Worm (Caenorhabditis elegans) whole organism, L1 larva: Measurements from ENCODE around the gene ZK550.2.

ENCODE experiments used
- ama-1 ChIP-seq: fragments of 150-350 bp; optimal IDR thresholded peaks from 2 replicates; lab custom pipeline; 2014
- elt-3 ChIP-seq, 6 experiments: fragments of 150-350 bp in 1 of 6; sonication (generic microtip); optimal IDR thresholded peaks; 2 replicates each; lab custom pipeline; 2017 to 2018; ENCODE audit warnings: missing biosample characterization in 6 of 6, missing genetic modification characterization in 6 of 6, inconsistent platforms in 1 of 6
- fkh-10 ChIP-seq: sonication (generic microtip); optimal IDR thresholded peaks from 2 replicates; lab custom pipeline; 2017; ENCODE audit warnings: missing biosample characterization, missing genetic modification reagents, missing genetic modification characterization
- nhr-12 ChIP-seq: sonication (generic microtip); optimal IDR thresholded peaks from 2 replicates; lab custom pipeline; 2017; ENCODE audit warnings: missing biosample characterization, missing genetic modification characterization
- nhr-76 ChIP-seq: sonication (generic microtip); optimal IDR thresholded peaks from 2 replicates; lab custom pipeline; 2017; ENCODE audit warnings: missing biosample characterization, missing genetic modification characterization
- nhr-84 ChIP-seq: sonication (generic microtip); optimal IDR thresholded peaks from 2 replicates; lab custom pipeline; 2017; ENCODE audit warnings: missing biosample characterization, missing genetic modification characterization
- rnt-1 ChIP-seq: sonication (generic microtip); optimal IDR thresholded peaks from 2 replicates; lab custom pipeline; 2016; ENCODE audit warnings: mild to moderate bottlenecking, missing genetic modification characterization, moderate library complexity, missing compliant biosample characterization
- tbx-2 ChIP-seq: sonication (generic microtip); optimal IDR thresholded peaks from 2 replicates; lab custom pipeline; 2016; ENCODE audit warnings: missing genetic modification characterization, missing compliant biosample characterization
- unc-130 ChIP-seq: fragments of 150-350 bp; optimal IDR thresholded peaks from 2 replicates; lab custom pipeline; 2017; ENCODE audit warnings: missing biosample characterization, missing genetic modification characterization, inconsistent platforms

DNA sequence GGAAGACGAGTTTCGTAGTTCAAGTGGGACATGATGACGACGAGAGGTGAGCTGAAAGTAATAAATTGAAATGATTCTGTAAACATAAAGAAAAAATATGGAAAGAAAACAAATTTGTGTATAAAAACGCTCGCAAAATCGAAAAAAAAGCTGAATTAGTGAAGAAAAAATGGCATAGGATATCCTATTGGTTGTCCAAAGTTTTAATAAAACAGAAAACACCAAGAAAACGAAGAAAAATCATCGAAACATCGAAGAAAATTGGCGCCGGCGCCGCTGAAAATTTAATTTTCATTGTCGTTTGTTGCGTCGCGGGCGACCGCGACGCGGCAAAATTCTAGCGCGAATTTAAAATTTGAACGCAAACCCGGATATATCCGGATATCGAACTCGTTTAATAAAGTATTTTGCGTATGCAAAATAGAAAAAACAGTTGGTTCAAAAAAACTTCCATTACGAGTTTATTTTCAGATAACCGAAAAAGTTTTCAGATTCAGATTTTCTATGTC, 28.3 kb downstream of the ZK550.2 start, which contains the start of gene gln-5:
- TF ChIP-seq elt-3 (tag; optimal IDR thresholded peaks at IDR 0.05; lab: Kevin White, UChicago) (no peak), nhr-76 (tag; lab: Kevin White, UChicago) (no peak), unc-130 (tag; lab: Kevin White, UChicago) (no peak), nhr-84 (tag; lab: Kevin White, UChicago) (no peak), rnt-1 (tag; lab: Kevin White, UChicago) (no peak), tbx-2 (tag; lab: Kevin White, UChicago) (no peak), ama-1 (lab: Kevin White, UChicago) (no peak), nhr-12 (tag; lab: Kevin White, UChicago) (no peak), fkh-10 (GFP tag; lab: Kevin White, UChicago) (no peak)
